Worm (Caenorhabditis elegans): Measurements from ENCODE around the gene F25B5.6.
A peak's percentile ranks its signal among the peaks of the same experiment; 100 is the strongest.

- TF ChIP-seq dpl-1 (GFP tag; optimal IDR thresholded peaks at IDR 0.05) (no peak), jun-1 (tag; optimal IDR thresholded peaks at IDR 0.05) (no peak), lir-3 (tag; optimal IDR thresholded peaks at IDR 0.05; ENCODE audit: poor library complexity) (no peak), ces-1 (GFP tag; optimal IDR thresholded peaks at IDR 0.05) (peak; percentile 53)
Observed at ce11 chrIII:5992043-5992442, 43.5 kb upstream of the F25B5.6 start.
